Worm (Caenorhabditis elegans) whole organism, L2 larva: ENCODE results near the gene F26A1.4.

Source experiments
- Y55F3AM.14 ChIP-seq: fragments of 200-800 bp; sonication (Bioruptor generic); optimal IDR thresholded peaks from 2 replicates; lab custom pipeline; 2018; ENCODE audit warnings: mild to moderate bottlenecking, missing genetic modification characterization, missing compliant biosample characterization
- ama-1 ChIP-seq: fragments of 150-350 bp; optimal IDR thresholded peaks from 2 replicates; lab custom pipeline; 2018; ENCODE audit warnings: inconsistent platforms
- ceh-82 ChIP-seq: fragments of 150-350 bp; optimal IDR thresholded peaks from 2 replicates; lab custom pipeline; 2014; ENCODE audit warnings: missing biosample characterization, missing genetic modification characterization
- egl-27 ChIP-seq: sonication (generic microtip); optimal IDR thresholded peaks from 3 replicates; lab custom pipeline; 2017; ENCODE audit warnings: missing biosample characterization, missing genetic modification reagents, missing genetic modification characterization
- lin-39 ChIP-seq: fragments of 150-350 bp; optimal IDR thresholded peaks from 2 replicates; lab custom pipeline; 2014; ENCODE audit warnings: missing biosample characterization, missing genetic modification reagents, missing genetic modification characterization
- lsy-2 ChIP-seq, 2 experiments: fragments of 150-350 bp in 1 of 2; sonication (generic microtip) in 1 of 2; optimal IDR thresholded peaks; 2 replicates each; lab custom pipeline; 2014 to 2017; ENCODE audit warnings: missing biosample characterization in 2 of 2, missing genetic modification characterization in 2 of 2
- nhr-237 ChIP-seq: fragments of 150-350 bp; optimal IDR thresholded peaks from 2 replicates; lab custom pipeline; 2014; ENCODE audit warnings: missing biosample characterization, missing genetic modification characterization
- nhr-25 ChIP-seq: fragments of 150-350 bp; sonication (generic microtip); optimal IDR thresholded peaks from 3 replicates; lab custom pipeline; 2014; ENCODE audit warnings: missing biosample characterization, missing genetic modification characterization
- nhr-6 ChIP-seq: fragments of 150-350 bp; optimal IDR thresholded peaks from 2 replicates; lab custom pipeline; 2014; ENCODE audit warnings: missing biosample characterization, missing genetic modification characterization
- skn-1 ChIP-seq: sonication (generic microtip); optimal IDR thresholded peaks from 2 replicates; lab custom pipeline; 2017; ENCODE audit warnings: missing biosample characterization, missing genetic modification characterization
- unc-62 ChIP-seq: fragments of 150-350 bp; optimal IDR thresholded peaks from 2 replicates; lab custom pipeline; 2014; ENCODE audit warnings: missing biosample characterization, missing genetic modification reagents, missing genetic modification characterization
- zag-1 ChIP-seq: fragments of 150-350 bp; optimal IDR thresholded peaks from 2 replicates; lab custom pipeline; 2014; ENCODE audit warnings: missing biosample characterization, missing genetic modification characterization

DNA sequence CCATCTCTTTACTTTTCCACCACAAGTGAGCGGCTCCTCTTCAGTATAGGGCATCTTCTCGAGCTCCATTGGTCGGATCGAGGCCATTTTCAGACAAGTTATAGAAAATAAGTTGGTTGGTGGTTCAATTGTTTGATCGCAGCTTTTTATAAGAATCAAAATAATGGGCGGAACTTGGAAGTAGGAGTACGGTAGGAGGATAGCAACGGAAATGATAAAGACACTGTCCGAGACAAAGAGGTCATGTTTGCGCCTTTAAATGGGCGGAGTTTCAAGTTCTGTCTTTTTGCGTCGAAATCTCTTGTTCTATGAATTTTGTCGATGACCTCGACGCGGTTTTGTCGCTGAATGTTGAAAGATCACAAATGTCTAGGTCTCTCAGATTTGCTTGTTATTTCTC, 4.8 kb downstream of the F26A1.4 start, which contains the start of gene F26A1.8:
- no peak for TF ChIP-seq lsy-2 (tag; optimal IDR thresholded peaks at IDR 0.05; lab: Kevin White, UChicago)
- TF ChIP-seq unc-62 (GFP tag; lab: Kevin White, UChicago) = no peak
- no peak for TF ChIP-seq zag-1 (tag; lab: Kevin White, UChicago)
- TF ChIP-seq nhr-25 (tag; lab: Kevin White, UChicago) = no peak
- TF ChIP-seq ceh-82 (tag; lab: Kevin White, UChicago) = no peak
- no peak for TF ChIP-seq Y55F3AM.14 (GFP tag; lab: Kevin White, UChicago)
- TF ChIP-seq skn-1 (tag; lab: Kevin White, UChicago) = no peak
- no peak for TF ChIP-seq nhr-6 (tag; lab: Kevin White, UChicago)
- no peak for TF ChIP-seq ama-1 (lab: Kevin White, UChicago)
- TF ChIP-seq nhr-237 (tag; lab: Kevin White, UChicago) = no peak
- TF ChIP-seq lin-39 (tag; lab: Kevin White, UChicago) = no peak
- TF ChIP-seq egl-27 (tag; lab: Kevin White, UChicago) = no peak
